Worm (Caenorhabditis elegans): ENCODE results near the gene Y39A1A.24.

Y39A1A.24 gene

ce11 chrIII:10608161-10608560 is 4.3 kb upstream of the Y39A1A.24 start:
- TF ChIP-seq nhr-47 (tag; optimal IDR thresholded peaks at IDR 0.05) (peak; percentile 36), efl-1 (optimal IDR thresholded peaks at IDR 0.05) (no peak), efl-1 (GFP tag; optimal IDR thresholded peaks at IDR 0.05 in 1 of 2) (peak in 1 of 2 experiments; percentile 86), dsc-1 (tag; optimal IDR thresholded peaks at IDR 0.05) (peak; percentile 69), sox-4 (tag; optimal IDR thresholded peaks at IDR 0.05) (no peak), ztf-11 (tag; optimal IDR thresholded peaks at IDR 0.05) (no peak), unc-86 (tag; optimal IDR thresholded peaks at IDR 0.05) (peak; percentile 51), nhr-71 (tag; optimal IDR thresholded peaks at IDR 0.05) (peak; percentile 41), fkh-8 (tag; optimal IDR thresholded peaks at IDR 0.05) (peak; percentile 54), egl-13 (tag; optimal IDR thresholded peaks at IDR 0.05) (peak; percentile 13)

- TF ChIP-seq ces-1 (GFP tag; optimal IDR thresholded peaks at IDR 0.05) (no peak), sup-37 (GFP tag; optimal IDR thresholded peaks at IDR 0.05) (no peak), lin-13 (GFP tag; optimal IDR thresholded peaks at IDR 0.05) (no peak), aha-1 (tag; optimal IDR thresholded peaks at IDR 0.05) (no peak), dpl-1 (GFP tag; optimal IDR thresholded peaks at IDR 0.05) (no peak), unc-98 (GFP tag; IDR thresholded peaks at IDR 0.05) (no peak), nhr-12 (tag; optimal IDR thresholded peaks at IDR 0.05) (no peak), ama-1 (optimal IDR thresholded peaks at IDR 0.05) (no peak), C04F5.9 (tag; optimal IDR thresholded peaks at IDR 0.05) (no peak), nhr-84 (tag; optimal IDR thresholded peaks at IDR 0.05) (no peak), lin-14 (GFP tag; optimal IDR thresholded peaks at IDR 0.05) (no peak), lsy-2 (tag; optimal IDR thresholded peaks at IDR 0.05) (no peak), nhr-11 (tag; optimal IDR thresholded peaks at IDR 0.05) (no peak), nhr-71 (tag; optimal IDR thresholded peaks at IDR 0.05) (no peak), nhr-237 (tag; optimal IDR thresholded peaks at IDR 0.05) (no peak), mab-9 (GFP tag; IDR thresholded peaks at IDR 0.05) (no peak), efl-3 (GFP tag; optimal IDR thresholded peaks at IDR 0.05) (no peak), fos-1 (tag; optimal IDR thresholded peaks at IDR 0.05) (no peak), pag-3 (tag; optimal IDR thresholded peaks at IDR 0.05; ENCODE audit: borderline replicate concordance, insufficient read depth) (no peak)
Measured at ce11 chrIII:10615166-10615565, 2.7 kb downstream of the Y39A1A.24 start, which contains the start of gene mrpl-22. Gene mrpl-22, plus strand, starts transcription at chrIII:10615466.

- TF ChIP-seq hpl-2 (GFP tag; optimal IDR thresholded peaks at IDR 0.05), result peak; percentile 17
- peak; percentile 87 for TF ChIP-seq lin-14 (GFP tag; optimal IDR thresholded peaks at IDR 0.05)
- no peak for TF ChIP-seq fkh-10 (GFP tag; optimal IDR thresholded peaks at IDR 0.05)
- peak; percentile 70 for TF ChIP-seq C16A3.4 (tag; optimal IDR thresholded peaks at IDR 0.05)
- peak; percentile 45 for TF ChIP-seq F16B12.6 (tag; optimal IDR thresholded peaks at IDR 0.05)
- TF ChIP-seq ztf-11 (tag; optimal IDR thresholded peaks at IDR 0.05), result peak in 1 of 2 experiments; percentile 96
- TF ChIP-seq nhr-47 (tag; optimal IDR thresholded peaks at IDR 0.05), result peak; percentile 94
- no peak for TF ChIP-seq tlp-1 (tag; optimal IDR thresholded peaks at IDR 0.05)
- peak; percentile 32 for TF ChIP-seq snpc-4 (tag; optimal IDR thresholded peaks at IDR 0.05)
- peak in 2 of 6 experiments; percentile 73 to 85 for TF ChIP-seq elt-3 (tag; optimal IDR thresholded peaks at IDR 0.05)
- TF ChIP-seq pax-3 (tag; optimal IDR thresholded peaks at IDR 0.05), result peak; percentile 93
- TF ChIP-seq nhr-237 (tag; optimal IDR thresholded peaks at IDR 0.05), result peak; percentile 38
- TF ChIP-seq hlh-4 (tag; optimal IDR thresholded peaks at IDR 0.05), result peak; percentile 47
- no peak for TF ChIP-seq nhr-12 (tag; optimal IDR thresholded peaks at IDR 0.05)
- peak in 2 of 3 experiments; percentile 36 to 66 for TF ChIP-seq ceh-82 (tag; optimal IDR thresholded peaks at IDR 0.05)
- peak; percentile 77 for TF ChIP-seq efl-3 (GFP tag; optimal IDR thresholded peaks at IDR 0.05)
- TF ChIP-seq blmp-1 (tag; optimal IDR thresholded peaks at IDR 0.05), result peak; percentile 91
- TF ChIP-seq nhr-90 (tag; optimal IDR thresholded peaks at IDR 0.05; ENCODE audit: poor library complexity), result peak; percentile 97
- TF ChIP-seq nhr-85 (tag), result peak; percentile 98
- peak in 1 of 2 experiments; percentile 77 for TF ChIP-seq mdl-1 (tag; optimal IDR thresholded peaks at IDR 0.05)
- no peak for TF ChIP-seq egl-27 (tag; optimal IDR thresholded peaks at IDR 0.05)
- TF ChIP-seq ama-1 (optimal IDR thresholded peaks at IDR 0.05), result no peak
- no peak for TF ChIP-seq sptf-1 (tag; optimal IDR thresholded peaks at IDR 0.05)
- TF ChIP-seq vab-15 (tag; optimal IDR thresholded peaks at IDR 0.05), result peak; percentile 50
- TF ChIP-seq C34B4.2 (tag; optimal IDR thresholded peaks at IDR 0.05), result peak; percentile 22
- TF ChIP-seq unc-98 (GFP tag; IDR thresholded peaks at IDR 0.05), result peak; percentile 71
- TF ChIP-seq efl-1 (optimal IDR thresholded peaks at IDR 0.05), result peak; percentile 74 to 84
- peak; percentile 85 to 98 for TF ChIP-seq efl-1 (GFP tag; optimal IDR thresholded peaks at IDR 0.05 in 1 of 2)
- TF ChIP-seq nhr-71 (tag; optimal IDR thresholded peaks at IDR 0.05), result peak; percentile 95
- TF ChIP-seq unc-62 (GFP tag; optimal IDR thresholded peaks at IDR 0.05), result no peak
- TF ChIP-seq lin-39 (tag; optimal IDR thresholded peaks at IDR 0.05), result peak; percentile 58
- no peak for TF ChIP-seq ces-1 (GFP tag; optimal IDR thresholded peaks at IDR 0.05)
- TF ChIP-seq mef-2 (tag; optimal IDR thresholded peaks at IDR 0.05), result no peak
Measured at ce11 chrIII:10621208-10621607, 8.8 kb downstream of the Y39A1A.24 start, which contains the start of the genes lron-10 and hpr-9. Gene lron-10, minus strand, starts transcription at chrIII:10621369. Gene hpr-9, plus strand, starts transcription at chrIII:10621551.
